Worm (Caenorhabditis elegans): ENCODE measurements around the gene ZK1240.1.
A peak's percentile ranks its signal among the peaks of the same experiment; 100 is the strongest.

Gene ZK1240.1

ce11 chrII:2340974-2341373 lies 11.8 kb downstream of the ZK1240.1 start:
- TF ChIP-seq C34F6.9 (tag; optimal IDR thresholded peaks at IDR 0.05), result no peak
- no peak for TF ChIP-seq mab-5 (tag; optimal IDR thresholded peaks at IDR 0.05)
- TF ChIP-seq zag-1 (tag; optimal IDR thresholded peaks at IDR 0.05), result no peak
- TF ChIP-seq lin-11 (tag; optimal IDR thresholded peaks at IDR 0.05), result no peak
- TF ChIP-seq crh-2 (tag; optimal IDR thresholded peaks at IDR 0.05), result peak; percentile 14
- TF ChIP-seq lin-39 (tag; optimal IDR thresholded peaks at IDR 0.05), result no peak
- TF ChIP-seq lsy-2 (tag; optimal IDR thresholded peaks at IDR 0.05), result peak in 1 of 2 experiments; percentile 38
- no peak for TF ChIP-seq unc-62 (GFP tag; optimal IDR thresholded peaks at IDR 0.05)
- no peak for TF ChIP-seq nhr-21 (tag; optimal IDR thresholded peaks at IDR 0.05)
- TF ChIP-seq lin-13 (GFP tag; optimal IDR thresholded peaks at IDR 0.05), result no peak
- peak; percentile 26 for TF ChIP-seq unc-55 (GFP tag; optimal IDR thresholded peaks at IDR 0.05)

DNA sequence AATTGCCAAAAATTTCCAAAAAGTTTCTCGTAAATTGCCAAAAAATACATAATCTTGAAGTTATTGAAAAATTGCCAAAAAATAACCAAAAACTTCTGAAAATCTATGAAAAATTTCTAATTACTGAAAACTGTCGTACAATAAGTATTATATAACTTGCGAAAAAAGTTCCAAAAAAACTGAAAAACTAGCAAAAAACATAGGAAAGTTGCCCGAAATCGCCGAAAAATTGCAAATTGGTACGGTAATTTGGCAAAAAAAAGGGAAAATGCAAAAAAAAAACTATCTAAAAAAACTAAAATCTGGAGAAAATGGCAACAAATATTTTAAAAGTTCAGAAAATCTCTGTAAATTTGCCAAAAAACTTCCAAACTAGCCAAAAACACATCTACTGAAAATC lies 12.3 kb downstream of the ZK1240.1 start, which contains the start of gene enri-1:
TSS of gene enri-1 (minus strand) at position 101 of the 400 bp plus-strand sequence.
- no peak for TF ChIP-seq mdl-1 (tag; optimal IDR thresholded peaks at IDR 0.05)
- TF ChIP-seq ztf-1 (GFP tag; conservative IDR thresholded peaks at IDR 0.05), result no peak
- TF ChIP-seq ztf-11 (tag; optimal IDR thresholded peaks at IDR 0.05), result no peak
- TF ChIP-seq ZK546.5 (tag; optimal IDR thresholded peaks at IDR 0.05), result no peak
- TF ChIP-seq R02D3.7 (tag; optimal IDR thresholded peaks at IDR 0.05), result no peak
- no peak for TF ChIP-seq crh-2 (tag; optimal IDR thresholded peaks at IDR 0.05)
- no peak for TF ChIP-seq lsy-2 (tag; optimal IDR thresholded peaks at IDR 0.05)
- TF ChIP-seq nhr-77 (tag; optimal IDR thresholded peaks at IDR 0.05), result no peak
- no peak for TF ChIP-seq mab-5 (tag; optimal IDR thresholded peaks at IDR 0.05)
- TF ChIP-seq unc-62 (GFP tag; optimal IDR thresholded peaks at IDR 0.05), result no peak
- TF ChIP-seq sma-9 (GFP tag; optimal IDR thresholded peaks at IDR 0.05), result no peak
- TF ChIP-seq sma-9 (tag; optimal IDR thresholded peaks at IDR 0.05), result no peak
- no peak for TF ChIP-seq lin-11 (tag; optimal IDR thresholded peaks at IDR 0.05)
- no peak for TF ChIP-seq aly-2 (tag; optimal IDR thresholded peaks at IDR 0.05)
- TF ChIP-seq gmeb-1 (tag; optimal IDR thresholded peaks at IDR 0.05), result no peak
- TF ChIP-seq alr-1 (tag; optimal IDR thresholded peaks at IDR 0.05), result no peak
- TF ChIP-seq elt-3 (tag; optimal IDR thresholded peaks at IDR 0.05), result no peak
- TF ChIP-seq nhr-12 (tag; optimal IDR thresholded peaks at IDR 0.05), result no peak
- no peak for TF ChIP-seq C34F6.9 (tag; optimal IDR thresholded peaks at IDR 0.05)

- no peak for TF ChIP-seq nhr-77 (tag; optimal IDR thresholded peaks at IDR 0.05)
- peak; percentile 69 for TF ChIP-seq R02D3.7 (tag; optimal IDR thresholded peaks at IDR 0.05)
- peak; percentile 9 for TF ChIP-seq crh-2 (tag; optimal IDR thresholded peaks at IDR 0.05)
- TF ChIP-seq ceh-82 (tag; optimal IDR thresholded peaks at IDR 0.05), result no peak
- peak in 1 of 2 experiments; percentile 61 for TF ChIP-seq lsy-2 (tag; optimal IDR thresholded peaks at IDR 0.05)
- TF ChIP-seq C34F6.9 (tag; optimal IDR thresholded peaks at IDR 0.05), result peak; percentile 16
- peak; percentile 13 for TF ChIP-seq nhr-129 (tag; optimal IDR thresholded peaks at IDR 0.05)
- TF ChIP-seq unc-55 (GFP tag; optimal IDR thresholded peaks at IDR 0.05), result peak; percentile 62
- no peak for TF ChIP-seq aly-2 (tag; optimal IDR thresholded peaks at IDR 0.05)
- peak; percentile 42 for TF ChIP-seq lin-13 (GFP tag; optimal IDR thresholded peaks at IDR 0.05)
- TF ChIP-seq blmp-1 (tag; optimal IDR thresholded peaks at IDR 0.05; ENCODE audit: insufficient read depth), result no peak
These were observed 12.8 kb downstream of the ZK1240.1 start, which contains the start of gene F43C11.6 for ce11 chrII:2342004-2342479. Gene F43C11.6 (plus strand): TSS chrII:2342429.

DNA sequence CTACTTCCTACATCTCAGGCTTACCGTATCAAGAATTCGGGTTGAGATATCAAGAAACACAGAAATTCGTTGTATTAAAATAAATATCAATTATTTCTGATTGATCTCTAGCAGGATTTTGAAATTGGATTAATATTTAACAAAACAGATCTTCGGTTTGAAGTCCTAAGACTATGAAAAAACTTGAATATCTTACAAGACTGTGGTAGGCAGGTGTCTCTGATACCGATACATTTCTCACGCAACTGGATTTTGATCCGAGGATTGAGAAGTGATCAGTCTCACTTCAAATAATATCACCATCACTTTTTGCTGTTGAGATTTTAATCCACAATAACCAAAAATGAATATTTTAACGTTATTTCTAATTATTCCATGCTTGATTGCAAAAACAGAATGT lies 17.5 kb downstream of the ZK1240.1 start, which contains the start of gene F43C11.4:
TSS of gene F43C11.4 (plus strand) at position 301 of the 400 bp plus-strand sequence.
- TF ChIP-seq nhr-77 (tag; optimal IDR thresholded peaks at IDR 0.05), result no peak

DNA sequence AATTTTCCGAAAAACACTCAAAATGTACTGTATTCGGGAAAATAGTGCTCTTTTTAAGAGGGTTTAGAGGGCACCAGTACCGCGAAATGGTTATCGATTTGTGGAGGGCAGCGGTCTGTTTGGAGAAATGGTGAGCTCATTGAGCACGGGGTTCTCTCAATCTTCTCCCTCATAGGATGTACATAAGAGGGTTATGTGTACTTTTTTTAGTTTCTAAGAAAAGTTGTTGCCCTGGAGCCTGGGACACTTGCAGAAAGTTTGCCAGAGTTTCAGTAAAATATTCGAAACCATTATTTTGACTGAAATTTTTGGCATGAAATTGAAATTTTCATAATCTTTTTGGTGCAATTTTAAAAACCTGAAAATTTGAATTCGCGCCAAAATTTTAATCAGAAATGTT lies 23.4 kb downstream of the ZK1240.1 start, which contains the start of gene F43C11.10:
TSS of gene F43C11.10 (minus strand) at position 101 of the 400 bp plus-strand sequence.
- TF ChIP-seq ZK546.5 (tag; optimal IDR thresholded peaks at IDR 0.05), result no peak
- TF ChIP-seq lsy-2 (tag; optimal IDR thresholded peaks at IDR 0.05), result no peak
- TF ChIP-seq sma-3 (GFP tag; optimal IDR thresholded peaks at IDR 0.05), result no peak
- TF ChIP-seq dmd-4 (tag; optimal IDR thresholded peaks at IDR 0.05), result no peak

ce11 chrII:2353012-2353411 lies 23.8 kb downstream of the ZK1240.1 start, which contains the start of gene F43C11.3:
Gene F43C11.3 (plus strand): TSS chrII:2353312.
- no peak for TF ChIP-seq mdl-1 (tag; optimal IDR thresholded peaks at IDR 0.05)
- TF ChIP-seq nhr-237 (tag; optimal IDR thresholded peaks at IDR 0.05), result no peak
- no peak for TF ChIP-seq crh-2 (tag; optimal IDR thresholded peaks at IDR 0.05)
- no peak for TF ChIP-seq fos-1 (tag; optimal IDR thresholded peaks at IDR 0.05)
- TF ChIP-seq skn-1 (tag; optimal IDR thresholded peaks at IDR 0.05), result no peak
